In the genomic region with DNA sequence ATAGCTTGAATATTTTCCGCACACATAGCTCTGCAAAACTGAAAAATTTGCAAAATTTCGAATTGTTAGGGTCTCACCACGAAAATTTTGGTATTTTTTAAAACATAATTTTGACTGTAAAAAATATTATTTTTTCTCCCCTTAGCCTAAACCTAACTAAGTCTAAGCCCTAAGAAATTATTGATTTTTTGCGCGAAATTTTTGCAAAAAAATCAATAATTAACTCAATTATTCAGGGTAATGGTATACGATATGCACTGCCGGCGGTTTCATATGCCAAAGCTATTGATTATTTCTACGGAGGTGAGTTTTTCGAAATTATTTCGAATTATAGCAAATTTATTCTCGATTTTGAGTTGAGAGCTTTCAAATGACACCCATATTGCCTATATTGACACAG, we compare ENCODE assay signal across 4 worm cellular contexts.
TF ChIP-seq lines count a peak whose summit lies in the region.

No protein-coding gene starts in this region.

TF ChIP-seq in whole organism, L3 larva, 47 proteins besides CTCF, POLR2A, EP300 and RAD21:
- no peak for TF ChIP-seq egl-27 (tag; optimal IDR thresholded peaks at IDR 0.05; lab: Kevin White, UChicago)
- no peak for TF ChIP-seq unc-39 (tag; optimal IDR thresholded peaks at IDR 0.05; lab: Kevin White, UChicago)
- peak; percentile 72 for TF ChIP-seq ceh-28 (tag; optimal IDR thresholded peaks at IDR 0.05; lab: Kevin White, UChicago)
- no peak for TF ChIP-seq ama-1 (optimal IDR thresholded peaks at IDR 0.05; lab: Kevin White, UChicago)

TF ChIP-seq in whole organism, L4 larva, 104 proteins besides CTCF, POLR2A, EP300 and RAD21:
- TF ChIP-seq sdz-12 (GFP tag; optimal IDR thresholded peaks at IDR 0.05; lab: Kevin White, UChicago) (no peak), pha-4 (GFP tag; IDR thresholded peaks at IDR 0.05; lab: Robert Waterston, UW) (no peak), pha-4 (tag; optimal IDR thresholded peaks at IDR 0.05; lab: Kevin White, UChicago) (no peak), F44E2.7 (GFP tag; IDR thresholded peaks at IDR 0.05; lab: Robert Waterston, UW) (no peak), dpl-1 (GFP tag; optimal IDR thresholded peaks at IDR 0.05; lab: Kevin White, UChicago) (no peak), saeg-2 (GFP tag; IDR thresholded peaks at IDR 0.05; lab: Robert Waterston, UW) (no peak), ceh-28 (tag; optimal IDR thresholded peaks at IDR 0.05; lab: Kevin White, UChicago) (peak; percentile 72), dmd-6 (GFP tag; IDR thresholded peaks at IDR 0.05; lab: Robert Waterston, UW) (no peak), ztf-11 (tag; optimal IDR thresholded peaks at IDR 0.05; lab: Kevin White, UChicago) (no peak), dmd-9 (GFP tag; IDR thresholded peaks at IDR 0.05; lab: Robert Waterston, UW) (no peak), unc-62 (GFP tag; optimal IDR thresholded peaks at IDR 0.05 in 1 of 2; lab: Kevin White, UChicago) (peak in 1 of 2 experiments; percentile 30), unc-62 (tag; optimal IDR thresholded peaks at IDR 0.05; lab: Kevin White, UChicago) (no peak), nhr-10 (tag; optimal IDR thresholded peaks at IDR 0.05; lab: Kevin White, UChicago) (no peak), zip-2 (tag; optimal IDR thresholded peaks at IDR 0.05; lab: Kevin White, UChicago) (no peak)

TF ChIP-seq in whole organism, late embryonic, 69 proteins besides CTCF, POLR2A, EP300 and RAD21:
- no peak for TF ChIP-seq npax-4 (tag; optimal IDR thresholded peaks at IDR 0.05; lab: Kevin White, UChicago)
- no peak for TF ChIP-seq unc-3 (GFP tag; conservative IDR thresholded peaks at IDR 0.05; lab: Robert Waterston, UW)
- TF ChIP-seq unc-3 (tag; optimal IDR thresholded peaks at IDR 0.05; lab: Kevin White, UChicago) = no peak
- TF ChIP-seq ceh-48 (tag; optimal IDR thresholded peaks at IDR 0.05; lab: Kevin White, UChicago) = peak; percentile 21

TF ChIP-seq in whole organism, midembryonic, 9 proteins besides CTCF, POLR2A, EP300 and RAD21:
- TF ChIP-seq ztf-23 (GFP tag; IDR thresholded peaks at IDR 0.05; lab: Robert Waterston, UW) (no peak), T22C8.4 (GFP tag; IDR thresholded peaks at IDR 0.05; lab: Robert Waterston, UW) (peak; percentile 58), cog-1 (tag; optimal IDR thresholded peaks at IDR 0.05; lab: Kevin White, UChicago) (no peak), klf-2 (GFP tag; conservative IDR thresholded peaks at IDR 0.05; lab: Robert Waterston, UW) (no peak)
TF ChIP-seq in whole organism, midembryonic: peak in this region for 1.
